Fruit fly (Drosophila melanogaster): ENCODE data around the gene santa-maria.
A peak's percentile ranks its signal among the peaks of the same experiment; 100 is the strongest.

santa-maria gene

dm6 chr2L:7423333-7423895 lies 27.6 kb downstream of the santa-maria start (continued):
- TF ChIP-seq vvl (GFP tag; IDR thresholded peaks at IDR 0.05) = peak; percentile 29
- TF ChIP-seq HmgD (GFP tag; optimal IDR thresholded peaks at IDR 0.05) = no peak
- TF ChIP-seq Camta (GFP tag; optimal IDR thresholded peaks at IDR 0.05) = peak; percentile 17
- peak; percentile 10 for TF ChIP-seq CG12942 (GFP tag; optimal IDR thresholded peaks at IDR 0.05)
- TF ChIP-seq stwl (tag; optimal IDR thresholded peaks at IDR 0.05) = peak; percentile 32
- no peak for TF ChIP-seq zen2 (GFP tag; IDR thresholded peaks at IDR 0.05; ENCODE audit: partially characterized antibody)
- peak; percentile 4 for TF ChIP-seq CG1647 (GFP tag; optimal IDR thresholded peaks at IDR 0.05)
- TF ChIP-seq lmd (GFP tag; IDR thresholded peaks at IDR 0.05) = peak; percentile 38; the same call in 1 of the 2 replicates
- TF ChIP-seq Mrtf (GFP tag; IDR thresholded peaks at IDR 0.05) = no peak
- no peak for TF ChIP-seq btn (GFP tag; optimal IDR thresholded peaks at IDR 0.05)
- no peak for TF ChIP-seq ro (GFP tag; IDR thresholded peaks at IDR 0.05)
- TF ChIP-seq CG31224 (GFP tag; IDR thresholded peaks at IDR 0.05) = 0 out of 2 replicates have a peak, but pooled peaks have one; percentile 18
- peak; percentile 65 for TF ChIP-seq ranshi (GFP tag; IDR thresholded peaks at IDR 0.05)
- no peak for TF ChIP-seq slp2 (GFP tag; optimal IDR thresholded peaks at IDR 0.05)
- TF ChIP-seq Eip74EF (GFP tag; optimal IDR thresholded peaks at IDR 0.05) = no peak
- TF ChIP-seq eyg (GFP tag; optimal IDR thresholded peaks at IDR 0.05) = peak; percentile 16
- no peak; the same call in 1 of the 2 replicates for TF ChIP-seq CG17328 (GFP tag; IDR thresholded peaks at IDR 0.05)
- no peak for TF ChIP-seq CG11085 (GFP tag; IDR thresholded peaks at IDR 0.05)
- TF ChIP-seq tup (GFP tag; optimal IDR thresholded peaks at IDR 0.05) = peak; percentile 8
- TF ChIP-seq CG14667 (GFP tag; IDR thresholded peaks at IDR 0.05) = 0 out of 2 replicates have a peak, but pooled peaks have one; percentile 18
- peak; percentile 10 for TF ChIP-seq unpg (GFP tag; optimal IDR thresholded peaks at IDR 0.05)
- no peak for TF ChIP-seq en (GFP tag; optimal IDR thresholded peaks at IDR 0.05)
- TF ChIP-seq fd3F (GFP tag; optimal IDR thresholded peaks at IDR 0.05) = no peak
- TF ChIP-seq Sin3A (optimal IDR thresholded peaks at IDR 0.05) = no peak
- TF ChIP-seq Antp (GFP tag; optimal IDR thresholded peaks at IDR 0.05) = peak; percentile 57
- peak; percentile 43 for TF ChIP-seq CG6254 (GFP tag; optimal IDR thresholded peaks at IDR 0.05)
- no peak for TF ChIP-seq Neu2 (GFP tag; optimal IDR thresholded peaks at IDR 0.05; ENCODE audit: borderline replicate concordance)
- peak; percentile 46 for TF ChIP-seq CG18599 (GFP tag; optimal IDR thresholded peaks at IDR 0.05)
- TF ChIP-seq amos (GFP tag; IDR thresholded peaks at IDR 0.05; ENCODE audit: partially characterized antibody) = 0 out of 2 replicates have a peak, but pooled peaks have one; percentile 15
- TF ChIP-seq Rx (GFP tag; IDR thresholded peaks at IDR 0.05) = no peak
- TF ChIP-seq Sry-δ (GFP tag; optimal IDR thresholded peaks at IDR 0.05) = no peak
- no peak for TF ChIP-seq CG8281 (tag; optimal IDR thresholded peaks at IDR 0.05)
- TF ChIP-seq CG3163 (GFP tag; optimal IDR thresholded peaks at IDR 0.05) = no peak
- peak; percentile 9; the same call in 1 of the 2 replicates for TF ChIP-seq CG8765 (GFP tag; IDR thresholded peaks at IDR 0.05)
- no peak for TF ChIP-seq Aef1 (GFP tag; IDR thresholded peaks at IDR 0.05)
- no peak; the same call in 1 of the 2 replicates for TF ChIP-seq Bgb (GFP tag; IDR thresholded peaks at IDR 0.05; ENCODE audit: partially characterized antibody)
- no peak for TF ChIP-seq CG8359 (GFP tag; optimal IDR thresholded peaks at IDR 0.05; ENCODE audit: borderline replicate concordance)
- peak; percentile 9 for TF ChIP-seq CG18619 (GFP tag; optimal IDR thresholded peaks at IDR 0.05)
- peak; percentile 9 for TF ChIP-seq dmrt99B (tag; optimal IDR thresholded peaks at IDR 0.05)
- TF ChIP-seq dpn (GFP tag; optimal IDR thresholded peaks at IDR 0.05) = peak in 1 of 2 experiments; percentile 29
- TF ChIP-seq Fer2 (tag; optimal IDR thresholded peaks at IDR 0.05) = no peak
- no peak for TF ChIP-seq sima (GFP tag; optimal IDR thresholded peaks at IDR 0.05)
- no peak for TF ChIP-seq NfI (GFP tag; optimal IDR thresholded peaks at IDR 0.05)
- no peak for TF ChIP-seq CG6765 (GFP tag; optimal IDR thresholded peaks at IDR 0.05)
- TF ChIP-seq CG14441 (GFP tag; IDR thresholded peaks at IDR 0.05) = peak; percentile 41; the same call in 1 of the 2 replicates
- TF ChIP-seq Usf (GFP tag; optimal IDR thresholded peaks at IDR 0.05) = peak; percentile 42
- TF ChIP-seq Hmx (GFP tag; optimal IDR thresholded peaks at IDR 0.05) = no peak
- peak; percentile 13 for TF ChIP-seq CG34376 (GFP tag; optimal IDR thresholded peaks at IDR 0.05)
- TF ChIP-seq pho (GFP tag; optimal IDR thresholded peaks at IDR 0.05) = no peak
- TF ChIP-seq CG7839 (tag; optimal IDR thresholded peaks at IDR 0.05) = no peak
